Worm (Caenorhabditis elegans): Measurements from ENCODE around the gene pals-24.
A peak's percentile ranks its signal among the peaks of the same experiment; 100 is the strongest.

pals-24 gene

ce11 chrIII:120199-120598 lies at the start of gene pals-24:
Gene pals-24 (plus strand): TSS chrIII:120435.
- peak; percentile 16 for TF ChIP-seq crh-2 (tag; optimal IDR thresholded peaks at IDR 0.05)
- TF ChIP-seq F13H6.1 (tag; optimal IDR thresholded peaks at IDR 0.05), result peak; percentile 8
- TF ChIP-seq lin-11 (tag; optimal IDR thresholded peaks at IDR 0.05), result no peak
- peak; percentile 8 for TF ChIP-seq sma-9 (GFP tag; optimal IDR thresholded peaks at IDR 0.05)
- TF ChIP-seq sma-9 (tag; optimal IDR thresholded peaks at IDR 0.05), result no peak
- peak; percentile 26 for TF ChIP-seq gmeb-1 (tag; optimal IDR thresholded peaks at IDR 0.05)
- peak; percentile 84 for TF ChIP-seq fos-1 (tag; optimal IDR thresholded peaks at IDR 0.05)

ce11 chrIII:72078-72477 lies 48.2 kb upstream of the pals-24 start:
- TF ChIP-seq lin-39 (tag; optimal IDR thresholded peaks at IDR 0.05), result no peak
- TF ChIP-seq ceh-16 (tag; optimal IDR thresholded peaks at IDR 0.05), result no peak
- no peak for TF ChIP-seq ztf-4 (tag; optimal IDR thresholded peaks at IDR 0.05)
- TF ChIP-seq elt-3 (tag; optimal IDR thresholded peaks at IDR 0.05), result no peak
- no peak for TF ChIP-seq peb-1 (tag; optimal IDR thresholded peaks at IDR 0.05)
- TF ChIP-seq zag-1 (tag; optimal IDR thresholded peaks at IDR 0.05), result no peak
- no peak for TF ChIP-seq nhr-11 (tag; optimal IDR thresholded peaks at IDR 0.05)
- TF ChIP-seq alr-1 (tag; optimal IDR thresholded peaks at IDR 0.05), result no peak

DNA sequence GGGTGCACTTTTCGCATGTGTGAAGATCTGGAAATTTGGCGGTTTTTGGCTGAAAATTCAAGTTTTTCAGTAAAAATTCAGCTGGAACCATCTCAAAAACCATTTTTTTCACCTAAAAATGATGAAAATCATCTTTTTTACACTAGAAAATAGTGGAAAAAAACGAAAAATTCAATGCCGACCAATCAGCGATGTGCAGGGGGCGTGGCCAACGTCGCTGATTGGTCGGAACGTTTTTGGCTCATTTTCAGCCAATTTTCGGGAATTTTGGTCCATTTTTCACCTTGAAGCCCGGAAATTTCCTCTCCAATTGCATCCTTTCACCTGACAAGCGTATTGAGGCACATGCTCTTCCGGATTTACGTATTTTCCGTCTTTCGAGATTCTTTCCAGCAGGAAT lies 35.9 kb upstream of the pals-24 start:
- TF ChIP-seq unc-55 (GFP tag; optimal IDR thresholded peaks at IDR 0.05) (no peak), ama-1 (optimal IDR thresholded peaks at IDR 0.05) (no peak), sma-3 (GFP tag; optimal IDR thresholded peaks at IDR 0.05) (no peak), alr-1 (tag; optimal IDR thresholded peaks at IDR 0.05) (no peak), nhr-11 (tag; optimal IDR thresholded peaks at IDR 0.05) (no peak), ztf-11 (tag; optimal IDR thresholded peaks at IDR 0.05) (no peak), ztf-1 (GFP tag; conservative IDR thresholded peaks at IDR 0.05) (no peak), nhr-25 (tag; optimal IDR thresholded peaks at IDR 0.05) (no peak), peb-1 (tag; optimal IDR thresholded peaks at IDR 0.05) (no peak), nhr-21 (tag; optimal IDR thresholded peaks at IDR 0.05) (no peak), unc-39 (tag; optimal IDR thresholded peaks at IDR 0.05) (no peak), snpc-4 (tag; optimal IDR thresholded peaks at IDR 0.05) (no peak), Y55F3AM.14 (GFP tag; optimal IDR thresholded peaks at IDR 0.05) (no peak), elt-3 (tag; optimal IDR thresholded peaks at IDR 0.05) (no peak), nhr-77 (tag; optimal IDR thresholded peaks at IDR 0.05) (no peak), dmd-4 (tag; optimal IDR thresholded peaks at IDR 0.05) (no peak)

- TF ChIP-seq unc-55 (GFP tag; optimal IDR thresholded peaks at IDR 0.05) (peak; percentile 88), nhr-25 (tag; optimal IDR thresholded peaks at IDR 0.05) (peak; percentile 40), fos-1 (tag; optimal IDR thresholded peaks at IDR 0.05) (no peak), nhr-237 (tag; optimal IDR thresholded peaks at IDR 0.05) (no peak), skn-1 (tag; optimal IDR thresholded peaks at IDR 0.05) (no peak), nhr-129 (tag; optimal IDR thresholded peaks at IDR 0.05) (peak; percentile 73), gmeb-1 (tag; optimal IDR thresholded peaks at IDR 0.05) (peak; percentile 62), C34F6.9 (tag; optimal IDR thresholded peaks at IDR 0.05) (peak; percentile 78), lsy-2 (tag; optimal IDR thresholded peaks at IDR 0.05) (peak; percentile 20 to 84), crh-2 (tag; optimal IDR thresholded peaks at IDR 0.05) (peak; percentile 72), sma-3 (GFP tag; optimal IDR thresholded peaks at IDR 0.05) (peak; percentile 53), lin-13 (GFP tag; optimal IDR thresholded peaks at IDR 0.05) (peak; percentile 78), aly-2 (tag; optimal IDR thresholded peaks at IDR 0.05) (no peak), mbf-1 (tag; optimal IDR thresholded peaks at IDR 0.05) (no peak), F13H6.1 (tag; optimal IDR thresholded peaks at IDR 0.05) (peak; percentile 35), R02D3.7 (tag; optimal IDR thresholded peaks at IDR 0.05) (peak; percentile 17), ama-1 (optimal IDR thresholded peaks at IDR 0.05) (no peak), peb-1 (tag; optimal IDR thresholded peaks at IDR 0.05) (no peak), lin-11 (tag; optimal IDR thresholded peaks at IDR 0.05) (peak; percentile 71), sma-9 (GFP tag; optimal IDR thresholded peaks at IDR 0.05) (no peak), sma-9 (tag; optimal IDR thresholded peaks at IDR 0.05) (no peak)
Observed at ce11 chrIII:86316-86715, 33.9 kb upstream of the pals-24 start, which contains the start of gene attf-3. Gene attf-3 (minus strand): TSS chrIII:86384.

DNA sequence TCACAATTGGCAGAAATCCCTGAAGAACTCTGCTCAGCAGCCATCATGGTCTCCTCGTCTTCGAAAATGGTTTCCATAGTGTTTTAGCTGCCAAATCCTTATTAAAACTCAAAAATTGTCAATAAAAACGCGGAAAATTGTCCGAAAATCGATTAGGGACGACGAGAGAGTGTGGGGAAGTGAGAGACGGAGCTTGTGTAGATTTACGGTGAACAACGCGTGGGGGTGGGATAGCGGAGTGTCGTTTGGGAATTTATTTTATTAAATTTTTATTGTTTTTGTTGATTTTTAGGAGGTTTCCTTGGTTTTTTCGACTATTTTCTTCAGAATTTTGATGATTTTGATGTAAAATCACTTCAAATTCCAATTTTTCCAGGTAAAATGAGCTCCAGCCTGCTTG lies 33.1 kb upstream of the pals-24 start, which contains the start of the genes F54C4.4 and mrpl-40:
Gene F54C4.4, minus strand, starts transcription at position 199 of the 400 bp plus-strand sequence.
Gene mrpl-40, plus strand, starts transcription at position 377 of the 400 bp plus-strand sequence.
- TF ChIP-seq F13H6.1 (tag; optimal IDR thresholded peaks at IDR 0.05), result peak; percentile 56
- no peak for TF ChIP-seq nhr-6 (tag; optimal IDR thresholded peaks at IDR 0.05)
- no peak for TF ChIP-seq elt-3 (tag; optimal IDR thresholded peaks at IDR 0.05)
- TF ChIP-seq nhr-11 (tag; optimal IDR thresholded peaks at IDR 0.05), result no peak
- peak; percentile 73 for TF ChIP-seq C34F6.9 (tag; optimal IDR thresholded peaks at IDR 0.05)
- peak; percentile 64 for TF ChIP-seq crh-2 (tag; optimal IDR thresholded peaks at IDR 0.05)
- peak; percentile 8 for TF ChIP-seq blmp-1 (tag; optimal IDR thresholded peaks at IDR 0.05; ENCODE audit: insufficient read depth)
- peak; percentile 21 for TF ChIP-seq snpc-4 (tag; optimal IDR thresholded peaks at IDR 0.05)
- no peak for TF ChIP-seq alr-1 (tag; optimal IDR thresholded peaks at IDR 0.05)
- TF ChIP-seq mdl-1 (tag; optimal IDR thresholded peaks at IDR 0.05), result no peak
- TF ChIP-seq ztf-4 (tag; optimal IDR thresholded peaks at IDR 0.05), result no peak
- peak; percentile 20 for TF ChIP-seq lin-11 (tag; optimal IDR thresholded peaks at IDR 0.05)
- no peak for TF ChIP-seq mbf-1 (tag; optimal IDR thresholded peaks at IDR 0.05)
- TF ChIP-seq nhr-77 (tag; optimal IDR thresholded peaks at IDR 0.05), result no peak
- peak; percentile 80 for TF ChIP-seq lin-13 (GFP tag; optimal IDR thresholded peaks at IDR 0.05)
- no peak for TF ChIP-seq ZK546.5 (tag; optimal IDR thresholded peaks at IDR 0.05)
- TF ChIP-seq Y55F3AM.14 (GFP tag; optimal IDR thresholded peaks at IDR 0.05), result no peak
- no peak for TF ChIP-seq aly-2 (tag; optimal IDR thresholded peaks at IDR 0.05)
- peak; percentile 33 for TF ChIP-seq fos-1 (tag; optimal IDR thresholded peaks at IDR 0.05)
- peak; percentile 53 for TF ChIP-seq egl-27 (tag; optimal IDR thresholded peaks at IDR 0.05)
- no peak for TF ChIP-seq sem-4 (tag; optimal IDR thresholded peaks at IDR 0.05)
- no peak for TF ChIP-seq peb-1 (tag; optimal IDR thresholded peaks at IDR 0.05)
- peak; percentile 49 for TF ChIP-seq nhr-21 (tag; optimal IDR thresholded peaks at IDR 0.05)
- TF ChIP-seq nhr-10 (tag; optimal IDR thresholded peaks at IDR 0.05), result no peak
- peak; percentile 16 for TF ChIP-seq sma-9 (GFP tag; optimal IDR thresholded peaks at IDR 0.05)
- TF ChIP-seq sma-9 (tag; optimal IDR thresholded peaks at IDR 0.05), result no peak
- TF ChIP-seq nhr-237 (tag; optimal IDR thresholded peaks at IDR 0.05), result no peak

Measured in whole organism, L2 larva.